Fruit fly (Drosophila melanogaster): ENCODE data around the gene HP4.

The HP4 gene

DNA sequence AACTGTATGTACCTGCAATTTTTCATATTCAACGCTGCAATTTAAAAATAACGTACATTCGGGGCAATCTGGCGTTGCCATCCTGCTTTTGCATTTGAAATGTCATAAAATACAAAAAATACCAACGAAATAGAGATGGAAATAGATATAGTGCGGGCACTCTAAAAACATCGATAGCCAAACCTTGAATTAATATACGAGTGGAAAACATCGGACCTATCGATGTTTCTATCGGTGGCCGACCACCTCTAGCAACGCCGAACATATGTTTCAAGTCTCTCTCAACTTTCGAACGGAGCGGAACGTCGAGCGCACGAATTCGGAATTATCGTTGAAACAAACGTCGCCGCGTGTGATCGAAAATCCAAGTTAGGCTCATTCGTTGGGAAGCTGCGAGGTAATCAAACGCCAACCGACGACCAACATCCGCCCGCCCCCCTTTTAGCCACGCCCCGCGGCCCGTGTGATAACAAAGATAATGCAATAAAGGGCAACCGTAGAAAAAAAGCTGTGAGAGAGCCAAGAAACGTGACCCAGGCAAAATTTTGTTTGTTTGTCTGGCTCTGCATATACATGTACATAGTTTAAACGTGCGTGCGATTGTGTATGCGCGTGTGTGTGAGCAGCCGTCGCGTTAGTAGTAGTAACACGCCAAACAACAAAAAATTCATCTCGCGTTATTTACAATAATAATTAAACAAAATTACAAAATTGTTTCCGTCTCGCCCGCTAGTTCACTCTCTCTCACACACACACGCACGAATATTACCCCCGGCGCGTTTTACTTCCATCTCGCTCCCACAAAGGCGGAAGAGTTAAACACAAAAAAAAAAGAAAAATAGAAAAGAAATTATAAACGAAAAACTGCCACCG, 3.1 kb upstream of the HP4 start, which contains the start of gene nmo (continued):
- TF ChIP-seq Usf (GFP tag; optimal IDR thresholded peaks at IDR 0.05), result no peak
- no peak for TF ChIP-seq gem (tag; optimal IDR thresholded peaks at IDR 0.05)
- peak in 1 of 2 experiments; percentile 56 for TF ChIP-seq Hr78 (GFP tag; optimal IDR thresholded peaks at IDR 0.05)
- TF ChIP-seq Gug (GFP tag; IDR thresholded peaks at IDR 0.05), result peak; percentile 32; the same call in 3 of the 4 replicates
- peak; percentile 84 for TF ChIP-seq cg (GFP tag; optimal IDR thresholded peaks at IDR 0.05)
- peak; percentile 7 for TF ChIP-seq bab2 (GFP tag; optimal IDR thresholded peaks at IDR 0.05)
- no peak for TF ChIP-seq az2 (GFP tag; optimal IDR thresholded peaks at IDR 0.05)
- TF ChIP-seq gce (GFP tag; IDR thresholded peaks at IDR 0.05), result no peak
- peak; percentile 84 for TF ChIP-seq CG9797 (GFP tag; optimal IDR thresholded peaks at IDR 0.05)
- TF ChIP-seq inv (GFP tag; IDR thresholded peaks at IDR 0.05; ENCODE audit: partially characterized antibody), result no peak
- peak; percentile 98 for TF ChIP-seq BEAF-32 (GFP tag; optimal IDR thresholded peaks at IDR 0.05)
- TF ChIP-seq CG17359 (tag; optimal IDR thresholded peaks at IDR 0.05), result peak; percentile 73
- TF ChIP-seq pan (optimal IDR thresholded peaks at IDR 0.05), result no peak
- TF ChIP-seq pan (GFP tag; optimal IDR thresholded peaks at IDR 0.05 in 1 of 2, IDR thresholded peaks at IDR 0.05 in 1 of 2), result no peak
- no peak for TF ChIP-seq D19A (tag; optimal IDR thresholded peaks at IDR 0.05)
- no peak for TF ChIP-seq eve (GFP tag; optimal IDR thresholded peaks at IDR 0.05)
- no peak for TF ChIP-seq NfI (GFP tag; optimal IDR thresholded peaks at IDR 0.05)
- TF ChIP-seq lilli (GFP tag; optimal IDR thresholded peaks at IDR 0.05), result no peak
- TF ChIP-seq HLH4C (GFP tag; IDR thresholded peaks at IDR 0.05; ENCODE audit: partially characterized antibody), result no peak
- TF ChIP-seq grau (tag; optimal IDR thresholded peaks at IDR 0.05), result no peak
- TF ChIP-seq hkb (optimal IDR thresholded peaks at IDR 0.05), result no peak
- TF ChIP-seq hkb (GFP tag; IDR thresholded peaks at IDR 0.05), result no peak
- peak; percentile 92 for TF ChIP-seq Med (GFP tag)
- TF ChIP-seq CG5953 (GFP tag; IDR thresholded peaks at IDR 0.05), result no peak
- TF ChIP-seq tgo (GFP tag; IDR thresholded peaks at IDR 0.05), result no peak
- no peak for TF ChIP-seq CG3065 (GFP tag; optimal IDR thresholded peaks at IDR 0.05)
- no peak for TF ChIP-seq CG11695 (GFP tag; IDR thresholded peaks at IDR 0.05)
- no peak for TF ChIP-seq CG10147 (GFP tag; optimal IDR thresholded peaks at IDR 0.05)
- no peak for TF ChIP-seq Meics (GFP tag; optimal IDR thresholded peaks at IDR 0.05)
- TF ChIP-seq CG6254 (GFP tag; optimal IDR thresholded peaks at IDR 0.05), result peak; percentile 24
- TF ChIP-seq Fer3 (tag; optimal IDR thresholded peaks at IDR 0.05), result no peak
- no peak for TF ChIP-seq prd (optimal IDR thresholded peaks at IDR 0.05)
- no peak for TF ChIP-seq prd (GFP tag; IDR thresholded peaks at IDR 0.05)
- no peak for TF ChIP-seq peb (GFP tag; IDR thresholded peaks at IDR 0.05)
- no peak for TF ChIP-seq E2f1 (GFP tag; IDR thresholded peaks at IDR 0.05)
- TF ChIP-seq CG6765 (GFP tag; optimal IDR thresholded peaks at IDR 0.05), result peak; percentile 72
- TF ChIP-seq CG12104 (GFP tag; optimal IDR thresholded peaks at IDR 0.05), result no peak
- no peak for TF ChIP-seq lbe (GFP tag; optimal IDR thresholded peaks at IDR 0.05)
- TF ChIP-seq fru (optimal IDR thresholded peaks at IDR 0.05), result no peak
- peak; percentile 18 for TF ChIP-seq CG7839 (tag; optimal IDR thresholded peaks at IDR 0.05)
- TF ChIP-seq ttk (GFP tag; IDR thresholded peaks at IDR 0.05), result no peak
- peak in 1 of 2 experiments; percentile 5 for TF ChIP-seq dpn (GFP tag; optimal IDR thresholded peaks at IDR 0.05)
- TF ChIP-seq ham (GFP tag; IDR thresholded peaks at IDR 0.05), result no peak
- TF ChIP-seq CG18011 (GFP tag; optimal IDR thresholded peaks at IDR 0.05), result no peak
- TF ChIP-seq unc-4 (GFP tag; IDR thresholded peaks at IDR 0.05; ENCODE audit: partially characterized antibody), result no peak
- no peak for TF ChIP-seq Atf-2 (GFP tag; optimal IDR thresholded peaks at IDR 0.05)
- no peak for TF ChIP-seq CG5245 (GFP tag; optimal IDR thresholded peaks at IDR 0.05)
- TF ChIP-seq pnt (GFP tag; optimal IDR thresholded peaks at IDR 0.05), result no peak
- no peak for TF ChIP-seq unpg (GFP tag; optimal IDR thresholded peaks at IDR 0.05)
- TF ChIP-seq CG9876 (GFP tag; optimal IDR thresholded peaks at IDR 0.05), result no peak

All from whole organism, embryonic.